Fruit fly (Drosophila melanogaster): Measurements from ENCODE around the gene rdx.

Gene rdx

dm6 chr3R:14024919-14025387, 6.9 kb downstream of the rdx start (continued):
- TF ChIP-seq CG43689 (GFP tag; IDR thresholded peaks at IDR 0.05) (no peak), CHES-1-like (GFP tag; optimal IDR thresholded peaks at IDR 0.05) (peak; percentile 76), eve (GFP tag; optimal IDR thresholded peaks at IDR 0.05) (peak in 1 of 2 experiments; percentile 62), ewg (GFP tag; optimal IDR thresholded peaks at IDR 0.05) (peak; percentile 68), CG12659 (GFP tag; optimal IDR thresholded peaks at IDR 0.05) (peak; percentile 17), odd (GFP tag; optimal IDR thresholded peaks at IDR 0.05) (peak; percentile 45), CG15011 (GFP tag; optimal IDR thresholded peaks at IDR 0.05) (no peak), D19A (tag; optimal IDR thresholded peaks at IDR 0.05) (no peak), CG1529 (GFP tag; optimal IDR thresholded peaks at IDR 0.05) (no peak), Doc3 (GFP tag; IDR thresholded peaks at IDR 0.05; ENCODE audit: partially characterized antibody) (no peak), ttk (GFP tag; IDR thresholded peaks at IDR 0.05) (no peak), Drgx (GFP tag; IDR thresholded peaks at IDR 0.05) (no peak; the same call in 1 of the 2 replicates), grau (tag; optimal IDR thresholded peaks at IDR 0.05) (peak; percentile 12), CG10654 (GFP tag; optimal IDR thresholded peaks at IDR 0.05) (peak; percentile 5), HmgZ (tag; optimal IDR thresholded peaks at IDR 0.05) (peak; percentile 69), Bteb2 (GFP tag; optimal IDR thresholded peaks at IDR 0.05) (peak; percentile 18), lilli (GFP tag; optimal IDR thresholded peaks at IDR 0.05) (peak; percentile 68), chinmo (GFP tag; IDR thresholded peaks at IDR 0.05; ENCODE audit: partially characterized antibody) (peak; percentile 98), usp (GFP tag; optimal IDR thresholded peaks at IDR 0.05) (no peak), Dad (GFP tag; optimal IDR thresholded peaks at IDR 0.05) (peak; percentile 12), exex (tag; optimal IDR thresholded peaks at IDR 0.05) (peak; percentile 86), Tbp (GFP tag; optimal IDR thresholded peaks at IDR 0.05) (no peak), Optix (GFP tag; IDR thresholded peaks at IDR 0.05) (no peak), nau (GFP tag; optimal IDR thresholded peaks at IDR 0.05) (no peak), pzg (GFP tag; optimal IDR thresholded peaks at IDR 0.05) (peak; percentile 15), B-H1 (GFP tag; IDR thresholded peaks at IDR 0.05) (no peak), sd (tag; optimal IDR thresholded peaks at IDR 0.05) (peak; percentile 59), CG15269 (tag; optimal IDR thresholded peaks at IDR 0.05) (peak; percentile 15), CG13123 (GFP tag; optimal IDR thresholded peaks at IDR 0.05) (no peak), NFAT (GFP tag; IDR thresholded peaks at IDR 0.05) (peak; percentile 35; the same call in 1 of the 2 replicates), CG16813 (GFP tag; IDR thresholded peaks at IDR 0.05; ENCODE audit: partially characterized antibody) (peak; percentile 17; the same call in 1 of the 3 replicates), Side (GFP tag; optimal IDR thresholded peaks at IDR 0.05) (peak; percentile 30), YL-1 (GFP tag; optimal IDR thresholded peaks at IDR 0.05) (no peak), CG2712 (tag; optimal IDR thresholded peaks at IDR 0.05) (no peak), ftz-f1 (GFP tag; optimal IDR thresholded peaks at IDR 0.05) (peak; percentile 91), stwl (tag; optimal IDR thresholded peaks at IDR 0.05) (peak; percentile 4), scrt (GFP tag; optimal IDR thresholded peaks at IDR 0.05) (peak; percentile 54), CG1832 (GFP tag; optimal IDR thresholded peaks at IDR 0.05) (peak; percentile 81), bab2 (GFP tag; optimal IDR thresholded peaks at IDR 0.05) (no peak), Mrtf (GFP tag; IDR thresholded peaks at IDR 0.05) (no peak), MTF-1 (GFP tag; optimal IDR thresholded peaks at IDR 0.05; ENCODE audit: borderline replicate concordance) (peak; percentile 51), ham (GFP tag; IDR thresholded peaks at IDR 0.05) (no peak), CG9609 (GFP tag; optimal IDR thresholded peaks at IDR 0.05) (no peak), MESR4 (GFP tag; optimal IDR thresholded peaks at IDR 0.05) (no peak), CG1603 (tag; optimal IDR thresholded peaks at IDR 0.05) (peak; percentile 18), CG16863 (GFP tag; optimal IDR thresholded peaks at IDR 0.05) (peak; percentile 8), zfh2 (GFP tag; optimal IDR thresholded peaks at IDR 0.05) (peak; percentile 48), CG6854 (GFP tag; optimal IDR thresholded peaks at IDR 0.05) (peak; percentile 18), CG17829 (tag; optimal IDR thresholded peaks at IDR 0.05) (peak; percentile 1), CG34376 (GFP tag; optimal IDR thresholded peaks at IDR 0.05) (peak; percentile 57), Chrac-16 (GFP tag; optimal IDR thresholded peaks at IDR 0.05) (no peak)

Data from whole organism, embryonic.